Fruit fly (Drosophila melanogaster): ENCODE data around the gene CG31769.

Gene CG31769

DNA sequence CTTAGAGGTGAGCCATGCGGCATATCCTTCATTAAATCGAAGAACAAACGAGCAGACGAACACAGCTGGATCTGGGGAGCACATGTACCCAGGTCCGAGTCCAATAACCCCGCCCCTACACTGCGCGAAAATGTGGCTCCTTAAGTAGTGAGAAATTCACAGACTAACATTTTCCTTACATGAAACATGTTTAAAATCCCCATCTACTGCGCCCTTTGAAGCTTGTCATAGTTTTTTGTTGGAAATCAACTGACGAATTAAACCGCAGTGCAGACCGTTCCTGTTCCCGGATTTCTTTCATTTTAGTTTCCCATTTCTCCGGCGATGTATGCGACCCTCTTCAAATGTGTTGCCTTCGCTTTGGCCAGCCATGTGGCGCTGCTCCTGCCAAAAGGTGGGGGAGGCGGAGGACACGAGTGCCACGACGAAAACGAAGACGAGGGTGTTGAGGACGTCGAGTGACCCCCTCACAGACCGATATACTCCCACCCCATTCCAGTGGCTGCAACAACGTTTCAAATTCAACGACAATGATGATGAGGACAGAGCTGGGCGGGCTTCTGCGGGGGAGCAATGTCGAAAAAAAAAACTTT lies 12.3 kb upstream of the CG31769 start (continued):
- no peak for TF ChIP-seq CG9139 (GFP tag; optimal IDR thresholded peaks at IDR 0.05)
- no peak for TF ChIP-seq Sox15 (GFP tag; optimal IDR thresholded peaks at IDR 0.05)
- peak; percentile 8 for TF ChIP-seq CG3032 (tag; optimal IDR thresholded peaks at IDR 0.05)

DNA sequence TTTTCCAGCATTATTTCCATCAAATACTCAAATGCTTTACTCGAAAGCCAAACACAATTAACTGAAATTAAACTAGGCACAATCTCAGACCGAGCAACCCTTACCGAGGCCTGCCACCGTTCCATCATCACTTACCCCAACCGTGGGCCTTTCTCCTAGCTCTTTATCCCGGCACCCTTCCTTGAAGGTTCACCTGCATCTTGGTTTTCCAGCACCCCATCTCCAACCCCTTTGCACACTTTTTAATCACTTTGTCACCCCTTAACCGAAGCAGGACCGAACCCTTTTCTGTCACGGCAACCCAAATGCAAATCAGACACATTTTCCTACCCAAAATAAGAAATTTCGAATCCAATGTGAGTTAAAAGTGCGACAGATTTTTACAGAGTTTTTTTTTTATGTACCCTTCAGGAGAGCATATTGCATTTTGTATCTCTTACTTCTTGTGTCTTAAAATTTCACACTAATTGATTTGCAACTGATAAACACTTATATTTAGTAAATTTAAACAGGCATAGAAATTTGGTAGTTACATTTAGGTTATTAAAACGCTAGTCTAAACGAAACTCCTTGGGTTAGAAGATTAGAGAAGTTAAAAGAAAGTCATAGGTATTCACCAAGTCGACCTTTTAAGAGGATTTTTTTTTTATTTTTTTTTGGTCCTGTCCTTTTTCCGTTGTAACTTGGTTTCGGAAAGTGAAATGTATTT lies 10.3 kb upstream of the CG31769 start:
- TF ChIP-seq CG34406 (GFP tag; optimal IDR thresholded peaks at IDR 0.05): no peak
- TF ChIP-seq Lpt (GFP tag; optimal IDR thresholded peaks at IDR 0.05): no peak
- no peak for TF ChIP-seq Ets21C (GFP tag; optimal IDR thresholded peaks at IDR 0.05)
- TF ChIP-seq eg (GFP tag; IDR thresholded peaks at IDR 0.05): no peak
- TF ChIP-seq Blimp-1 (GFP tag; optimal IDR thresholded peaks at IDR 0.05): no peak
- TF ChIP-seq net (GFP tag; optimal IDR thresholded peaks at IDR 0.05): no peak
- TF ChIP-seq CG16779 (tag; optimal IDR thresholded peaks at IDR 0.05): no peak
- TF ChIP-seq salr (GFP tag; optimal IDR thresholded peaks at IDR 0.05): no peak
- no peak for TF ChIP-seq CG8119 (GFP tag; IDR thresholded peaks at IDR 0.05)
- TF ChIP-seq Gug (GFP tag; IDR thresholded peaks at IDR 0.05): no peak
- no peak for TF ChIP-seq svp (GFP tag)
- no peak for TF ChIP-seq ss (GFP tag; optimal IDR thresholded peaks at IDR 0.05)
- no peak for TF ChIP-seq CG8319 (GFP tag; optimal IDR thresholded peaks at IDR 0.05)
- no peak for TF ChIP-seq CG32006 (GFP tag; optimal IDR thresholded peaks at IDR 0.05)
- TF ChIP-seq CG1621 (tag; optimal IDR thresholded peaks at IDR 0.05): no peak

dm6 chr2L:14115976-14116501 lies 5.5 kb upstream of the CG31769 start:
- TF ChIP-seq svp (GFP tag) (no peak), Met (GFP tag; optimal IDR thresholded peaks at IDR 0.05) (no peak), ss (GFP tag; optimal IDR thresholded peaks at IDR 0.05) (peak in 1 of 2 experiments; percentile 20), CG3919 (GFP tag; optimal IDR thresholded peaks at IDR 0.05) (no peak), Smox (GFP tag; optimal IDR thresholded peaks at IDR 0.05) (no peak), CG34406 (GFP tag; optimal IDR thresholded peaks at IDR 0.05) (no peak), Lpt (GFP tag; optimal IDR thresholded peaks at IDR 0.05) (no peak), eg (GFP tag; IDR thresholded peaks at IDR 0.05) (no peak), Ets96B (tag; optimal IDR thresholded peaks at IDR 0.05) (no peak), CG6792 (GFP tag; optimal IDR thresholded peaks at IDR 0.05) (no peak), CG6808 (GFP tag; optimal IDR thresholded peaks at IDR 0.05) (peak; percentile 34), CG10669 (GFP tag; optimal IDR thresholded peaks at IDR 0.05) (no peak), CG8632 (GFP tag; optimal IDR thresholded peaks at IDR 0.05) (no peak), Sox14 (GFP tag; optimal IDR thresholded peaks at IDR 0.05) (no peak)

DNA sequence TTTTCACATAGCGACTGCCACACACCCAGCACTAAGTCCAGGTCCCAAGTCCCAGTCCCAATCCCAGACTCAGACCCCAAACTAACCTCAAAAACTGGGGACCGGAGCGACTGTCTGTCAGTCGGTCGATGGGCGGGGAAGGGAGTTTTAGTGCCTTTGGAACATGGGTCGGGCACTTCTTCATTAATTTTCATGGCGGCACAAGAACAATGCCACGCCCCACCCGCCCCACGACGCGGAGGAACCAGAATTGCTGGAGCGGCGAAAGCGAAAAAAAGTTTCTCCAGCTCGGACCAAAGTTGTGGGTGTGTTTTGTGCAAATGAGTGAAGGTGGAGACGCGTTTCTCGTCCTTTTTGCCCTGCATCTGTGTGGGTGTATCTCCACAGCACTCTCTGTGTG lies 2.7 kb upstream of the CG31769 start:
- no peak for TF ChIP-seq fkh (GFP tag; optimal IDR thresholded peaks at IDR 0.05)
- no peak for TF ChIP-seq Met (GFP tag; optimal IDR thresholded peaks at IDR 0.05)
- TF ChIP-seq CG16779 (tag; optimal IDR thresholded peaks at IDR 0.05): no peak

dm6 chr2L:14112192-14112591 lies 1.7 kb upstream of the CG31769 start:
- TF ChIP-seq OdsH (GFP tag; optimal IDR thresholded peaks at IDR 0.05) (no peak), Sox15 (GFP tag; optimal IDR thresholded peaks at IDR 0.05) (no peak), CG6276 (GFP tag; optimal IDR thresholded peaks at IDR 0.05) (no peak), eg (GFP tag; IDR thresholded peaks at IDR 0.05) (no peak), CG10631 (GFP tag; optimal IDR thresholded peaks at IDR 0.05) (no peak), CG11902 (GFP tag; optimal IDR thresholded peaks at IDR 0.05) (no peak), Lpt (GFP tag; optimal IDR thresholded peaks at IDR 0.05) (no peak), CG34406 (GFP tag; optimal IDR thresholded peaks at IDR 0.05) (no peak), CG32006 (GFP tag; optimal IDR thresholded peaks at IDR 0.05) (no peak), CG6792 (GFP tag; optimal IDR thresholded peaks at IDR 0.05) (no peak), fd85E (GFP tag; optimal IDR thresholded peaks at IDR 0.05) (no peak)
